Worm (Caenorhabditis elegans) whole organism, midembryonic: ENCODE data around the gene tebp-1.

Experiments
- cog-1 ChIP-seq: sonication (generic microtip); optimal IDR thresholded peaks from 2 replicates; lab custom pipeline; 2016; ENCODE audit warnings: missing genetic modification characterization, missing compliant biosample characterization
- flt-1 ChIP-seq: fragments of 200-800 bp; sonication (Bioruptor generic); IDR thresholded peaks from 2 replicates; pipeline ENCODE4 v1.3.6; 2022; ENCODE audit warnings: missing genetic modification characterization, missing compliant biosample characterization
- klf-2 ChIP-seq: fragments of 200-800 bp; sonication (Bioruptor generic); conservative IDR thresholded peaks from 2 replicates; pipeline ENCODE4 v1.3.6; 2022; ENCODE audit warnings: missing genetic modification reagents, missing genetic modification characterization, missing compliant biosample characterization
- ref-1 ChIP-seq: fragments of 200-800 bp; sonication (Bioruptor generic); conservative IDR thresholded peaks from 2 replicates; pipeline ENCODE4 v1.3.6; 2022; ENCODE audit warnings: missing genetic modification reagents, missing genetic modification characterization, missing compliant biosample characterization
- tab-1 ChIP-seq: fragments of 200-800 bp; sonication (Bioruptor generic); IDR thresholded peaks from 2 replicates; pipeline ENCODE4 v1.3.6; 2022; ENCODE audit warnings: missing genetic modification characterization, missing compliant biosample characterization

DNA sequence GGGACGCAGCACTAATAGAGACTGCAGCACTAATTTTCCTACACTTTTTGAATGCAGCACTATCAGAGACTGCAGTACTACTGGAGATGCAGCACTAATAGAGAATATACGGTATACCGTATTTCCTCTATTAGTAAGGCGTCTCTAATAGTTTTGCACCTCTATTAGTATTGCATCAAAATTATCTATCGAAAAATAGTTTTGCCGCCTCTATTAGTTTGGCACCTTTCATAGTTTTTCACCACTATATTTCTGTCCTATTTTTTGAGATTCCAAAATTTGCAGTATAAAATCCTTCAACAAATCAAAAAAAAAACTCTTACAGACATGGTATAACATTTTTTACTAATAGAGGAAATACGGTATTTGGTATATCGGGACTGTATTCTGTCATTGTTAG lies 31.9 kb downstream of the tebp-1 start:
- TF ChIP-seq ref-1 (GFP tag; lab: Robert Waterston, UW) (no peak), cog-1 (tag; lab: Kevin White, UChicago) (no peak), tab-1 (GFP tag; lab: Robert Waterston, UW) (no peak), flt-1 (GFP tag; lab: Robert Waterston, UW) (no peak), klf-2 (GFP tag; lab: Robert Waterston, UW) (no peak)
